Fruit fly (Drosophila melanogaster) whole organism, prepupa: ENCODE data around the gene CG34353.
A peak's percentile ranks its signal among the peaks of the same experiment; 100 is the strongest.

Source experiments
- CG11294 ChIP-seq: fragments of 200-800 bp; sonication (Bioruptor generic); IDR thresholded peaks from 2 replicates; pipeline ENCODE4 v1.3.6; 2022; ENCODE audit warnings: missing biosample characterization, missing genetic modification characterization
- CG11762 ChIP-seq: fragments of 200-800 bp; sonication (Bioruptor generic); optimal IDR thresholded peaks from 3 replicates; lab custom pipeline; 2016; ENCODE audit warnings: missing biosample characterization, missing genetic modification characterization; ENCODE audit not compliant: insufficient read depth
- CG15336 ChIP-seq: fragments of 200-800 bp; sonication (Bioruptor generic); IDR thresholded peaks from 2 replicates; pipeline ENCODE4 v1.3.6; 2022; ENCODE audit warnings: missing biosample characterization, missing genetic modification characterization
- CG1621 ChIP-seq: fragments of 200-800 bp; sonication (Bioruptor generic); optimal IDR thresholded peaks from 3 replicates; lab custom pipeline; 2018; ENCODE audit warnings: missing biosample characterization, mild to moderate bottlenecking, missing genetic modification characterization
- CG16779 ChIP-seq: fragments of 200-800 bp; sonication (Bioruptor generic); optimal IDR thresholded peaks from 3 replicates; lab custom pipeline; 2017; ENCODE audit warnings: missing biosample characterization, mild to moderate bottlenecking, missing genetic modification characterization
- CG3032 ChIP-seq: fragments of 200-800 bp; optimal IDR thresholded peaks from 2 replicates; lab custom pipeline; 2019; ENCODE audit warnings: missing biosample characterization, mild to moderate bottlenecking, missing genetic modification characterization, moderate library complexity
- CG31627 ChIP-seq: fragments of 200-800 bp; sonication (Bioruptor generic); optimal IDR thresholded peaks from 3 replicates; lab custom pipeline; 2016; ENCODE audit warnings: missing biosample characterization, missing genetic modification characterization
- CG32006 ChIP-seq: fragments of 200-800 bp; sonication (Bioruptor generic); optimal IDR thresholded peaks from 3 replicates; lab custom pipeline; 2017; ENCODE audit warnings: missing biosample characterization, mild to moderate bottlenecking, missing genetic modification characterization
- CG3919 ChIP-seq: fragments of 200-800 bp; sonication (Bioruptor generic); optimal IDR thresholded peaks from 3 replicates; lab custom pipeline; 2016; ENCODE audit warnings: missing biosample characterization, missing genetic modification characterization
- CG4318 ChIP-seq: fragments of 200-800 bp; sonication (Bioruptor generic); optimal IDR thresholded peaks from 3 replicates; lab custom pipeline; 2017; ENCODE audit warnings: missing biosample characterization, mild to moderate bottlenecking, missing genetic modification characterization
- CG6163 ChIP-seq: fragments of 200-800 bp; sonication (Bioruptor generic); IDR thresholded peaks from 3 replicates; pipeline ENCODE4 v1.3.6; 2022; ENCODE audit warnings: missing biosample characterization, missing genetic modification characterization
- CG6276 ChIP-seq: fragments of 200-800 bp; sonication (Bioruptor generic); optimal IDR thresholded peaks from 2 replicates; lab custom pipeline; 2017; ENCODE audit warnings: missing biosample characterization, mild to moderate bottlenecking, missing genetic modification characterization
- CG6808 ChIP-seq: fragments of 200-800 bp; sonication (Bioruptor generic); optimal IDR thresholded peaks from 3 replicates; lab custom pipeline; 2017; ENCODE audit warnings: missing biosample characterization, missing genetic modification characterization, mild to moderate bottlenecking, moderate library complexity, missing genetic modification reagents
- CG6854 ChIP-seq: fragments of 200-800 bp; sonication (Bioruptor generic); optimal IDR thresholded peaks from 2 replicates; lab custom pipeline; 2017; ENCODE audit warnings: missing biosample characterization, mild to moderate bottlenecking, missing genetic modification characterization
- CG7368 ChIP-seq: fragments of 200-800 bp; sonication (Bioruptor generic); optimal IDR thresholded peaks from 3 replicates; lab custom pipeline; 2016; ENCODE audit warnings: missing biosample characterization, missing genetic modification characterization
- CG8119 ChIP-seq: fragments of 200-800 bp; sonication (Bioruptor generic); IDR thresholded peaks from 3 replicates; pipeline ENCODE4 v1.3.6; 2022; ENCODE audit warnings: missing biosample characterization, missing genetic modification characterization
- Eip75B ChIP-seq: fragments of 200-800 bp; sonication (Bioruptor generic); optimal IDR thresholded peaks from 3 replicates; lab custom pipeline; 2016; ENCODE audit warnings: missing biosample characterization, missing genetic modification characterization
- Eip78C ChIP-seq: fragments of 200-800 bp; sonication (Bioruptor generic); peaks from one replicate; lab custom pipeline; 2016; ENCODE audit warnings: missing biosample characterization, missing genetic modification characterization
- Ets96B ChIP-seq: fragments of 200-800 bp; optimal IDR thresholded peaks from 2 replicates; lab custom pipeline; 2019; ENCODE audit warnings: missing biosample characterization, mild to moderate bottlenecking, missing genetic modification characterization, moderate library complexity
- Hr38 ChIP-seq: sonication (Bioruptor generic); optimal IDR thresholded peaks from 2 replicates; lab custom pipeline; 2016; ENCODE audit warnings: missing biosample characterization, missing genetic modification characterization
- Hr39 ChIP-seq: fragments of 200-800 bp; sonication (Bioruptor generic); optimal IDR thresholded peaks from 2 replicates; lab custom pipeline; 2016; ENCODE audit warnings: missing biosample characterization, missing genetic modification characterization
- Hr4 ChIP-seq: fragments of 200-800 bp; sonication (Bioruptor generic); optimal IDR thresholded peaks from 3 replicates; lab custom pipeline; 2016; ENCODE audit warnings: missing biosample characterization, missing genetic modification characterization
- Lpt ChIP-seq: fragments of 200-800 bp; sonication (Bioruptor generic); optimal IDR thresholded peaks from 3 replicates; lab custom pipeline; 2016; ENCODE audit warnings: missing biosample characterization, missing genetic modification characterization
- Sox15 ChIP-seq: fragments of 200-800 bp; sonication (Bioruptor generic); optimal IDR thresholded peaks from 3 replicates; lab custom pipeline; 2016; ENCODE audit warnings: missing biosample characterization, missing genetic modification characterization
- achi ChIP-seq: fragments of 200-800 bp; sonication (Bioruptor generic); optimal IDR thresholded peaks from 3 replicates; lab custom pipeline; 2016; ENCODE audit warnings: missing biosample characterization, missing genetic modification characterization
- dac ChIP-seq: fragments of 200-800 bp; sonication (Bioruptor generic); optimal IDR thresholded peaks from 2 replicates; lab custom pipeline; 2017; ENCODE audit warnings: missing biosample characterization, mild to moderate bottlenecking, missing genetic modification characterization
- dsx ChIP-seq: fragments of 200-800 bp; optimal IDR thresholded peaks from 3 replicates; lab custom pipeline; 2019; ENCODE audit warnings: missing biosample characterization, mild to moderate bottlenecking, missing genetic modification characterization, moderate library complexity; ENCODE audit not compliant: poor library complexity, severe bottlenecking
- fd59A ChIP-seq: fragments of 200-800 bp; sonication (Bioruptor generic); optimal IDR thresholded peaks from 2 replicates; lab custom pipeline; 2017; ENCODE audit warnings: missing biosample characterization, mild to moderate bottlenecking, missing genetic modification characterization, missing genetic modification reagents
- fd85E ChIP-seq: fragments of 200-800 bp; sonication (Bioruptor generic); optimal IDR thresholded peaks from 3 replicates; lab custom pipeline; 2016; ENCODE audit warnings: missing biosample characterization, missing genetic modification characterization
- fkh ChIP-seq: fragments of 200-800 bp; sonication (Bioruptor generic); optimal IDR thresholded peaks from 3 replicates; lab custom pipeline; 2017; ENCODE audit warnings: missing biosample characterization, mild to moderate bottlenecking, missing genetic modification characterization, moderate library complexity
- lz ChIP-seq: fragments of 200-800 bp; sonication (Bioruptor generic); optimal IDR thresholded peaks from 3 replicates; lab custom pipeline; 2016; ENCODE audit warnings: missing biosample characterization, missing genetic modification characterization
- net ChIP-seq: fragments of 200-800 bp; sonication (Bioruptor generic); optimal IDR thresholded peaks from 3 replicates; lab custom pipeline; 2016; ENCODE audit warnings: missing biosample characterization, missing genetic modification characterization
- pdm3 ChIP-seq: fragments of 200-800 bp; sonication (Bioruptor generic); optimal IDR thresholded peaks from 3 replicates; lab custom pipeline; 2016; ENCODE audit warnings: missing biosample characterization, missing genetic modification characterization
- spab ChIP-seq: fragments of 200-800 bp; sonication (Bioruptor generic); optimal IDR thresholded peaks from 2 replicates; lab custom pipeline; 2017; ENCODE audit warnings: missing biosample characterization, mild to moderate bottlenecking, missing genetic modification characterization, missing genetic modification reagents
- ss ChIP-seq, 2 experiments: fragments of 200-800 bp; sonication (Bioruptor generic); optimal IDR thresholded peaks; 2 replicates in 1 of 2; 3 replicates in 1 of 2; lab custom pipeline; 2017 to 2018; ENCODE audit warnings: mild to moderate bottlenecking in 2 of 2, missing biosample characterization in 2 of 2, missing genetic modification characterization in 2 of 2, moderate library complexity in 1 of 2
- svp ChIP-seq: fragments of 200-800 bp; sonication (Bioruptor generic); peaks from one replicate; lab custom pipeline; 2016; ENCODE audit warnings: missing biosample characterization, missing genetic modification characterization
- topi ChIP-seq: fragments of 200-800 bp; sonication (Bioruptor generic); optimal IDR thresholded peaks from 3 replicates; lab custom pipeline; 2016; ENCODE audit warnings: missing biosample characterization, missing genetic modification characterization
- vri ChIP-seq: fragments of 200-800 bp; sonication (Bioruptor generic); optimal IDR thresholded peaks from 3 replicates; lab custom pipeline; 2016; ENCODE audit warnings: missing biosample characterization, mild to moderate bottlenecking, missing genetic modification characterization

The CG34353 gene

DNA sequence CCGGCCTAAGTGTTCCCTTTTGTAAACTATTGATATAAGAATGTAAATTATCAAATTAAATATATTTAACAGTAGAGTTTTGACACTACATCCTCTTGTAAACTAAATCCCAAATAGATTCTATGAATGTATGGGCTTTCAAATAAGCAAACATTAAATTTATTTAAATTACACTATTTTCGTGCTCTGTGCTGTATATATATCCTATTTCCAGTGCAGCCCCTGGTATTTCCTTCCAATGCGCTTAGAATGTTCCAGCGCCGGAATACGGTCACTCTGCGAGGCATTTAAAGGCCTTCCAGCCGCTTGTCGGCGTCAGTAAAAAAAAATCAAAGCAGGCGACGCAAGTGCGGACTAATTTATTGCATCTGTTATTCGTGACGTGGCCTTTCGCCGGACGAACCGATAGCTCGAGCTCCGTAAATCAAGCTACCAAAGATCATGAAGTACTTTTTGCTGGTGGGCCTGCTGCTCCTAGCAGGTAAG, 42.8 kb upstream of the CG34353 start, which contains the start of gene Gp93 (continued):
- TF ChIP-seq svp (GFP tag; lab: Kevin White, UChicago) (peak; percentile 79), fd85E (GFP tag; lab: Kevin White, UChicago) (no peak), ss (GFP tag; optimal IDR thresholded peaks at IDR 0.05; lab: Kevin White, UChicago) (no peak), CG11762 (GFP tag; lab: Kevin White, UChicago) (no peak)

DNA sequence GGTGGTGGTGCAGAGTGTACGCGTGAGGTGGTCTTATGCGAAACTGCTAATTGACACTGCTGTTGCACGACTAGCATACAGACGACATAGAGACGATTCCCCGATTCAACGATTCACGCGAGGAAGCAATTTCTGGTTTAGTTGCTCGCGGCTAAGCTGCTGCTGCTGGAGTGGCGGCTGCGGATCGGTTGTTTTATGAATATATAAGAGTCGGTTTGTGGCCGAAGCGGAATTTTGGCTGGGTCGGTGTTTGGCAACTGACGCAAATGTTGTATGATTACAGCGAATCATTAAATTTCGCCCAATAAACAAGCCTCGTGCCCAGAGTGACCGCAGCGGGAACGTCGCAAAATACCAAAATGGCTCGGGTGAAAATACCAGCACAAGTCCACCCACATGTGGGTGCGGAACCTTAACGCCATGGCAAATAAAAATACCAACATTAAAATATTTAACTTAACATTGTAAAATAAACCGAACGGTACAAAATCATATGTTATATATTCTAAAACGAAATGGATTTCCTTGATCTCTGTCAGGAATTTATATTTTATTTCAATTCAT, 42.1 kb upstream of the CG34353 start, which contains the start of gene mfrn:
mfrn (minus strand) TSS at position 340 of the 564 bp plus-strand sequence.
- TF ChIP-seq CG6163 (no peak), dsx (GFP tag; lab: Kevin White, UChicago) (no peak), CG6854 (GFP tag; lab: Kevin White, UChicago) (peak; percentile 7)

DNA sequence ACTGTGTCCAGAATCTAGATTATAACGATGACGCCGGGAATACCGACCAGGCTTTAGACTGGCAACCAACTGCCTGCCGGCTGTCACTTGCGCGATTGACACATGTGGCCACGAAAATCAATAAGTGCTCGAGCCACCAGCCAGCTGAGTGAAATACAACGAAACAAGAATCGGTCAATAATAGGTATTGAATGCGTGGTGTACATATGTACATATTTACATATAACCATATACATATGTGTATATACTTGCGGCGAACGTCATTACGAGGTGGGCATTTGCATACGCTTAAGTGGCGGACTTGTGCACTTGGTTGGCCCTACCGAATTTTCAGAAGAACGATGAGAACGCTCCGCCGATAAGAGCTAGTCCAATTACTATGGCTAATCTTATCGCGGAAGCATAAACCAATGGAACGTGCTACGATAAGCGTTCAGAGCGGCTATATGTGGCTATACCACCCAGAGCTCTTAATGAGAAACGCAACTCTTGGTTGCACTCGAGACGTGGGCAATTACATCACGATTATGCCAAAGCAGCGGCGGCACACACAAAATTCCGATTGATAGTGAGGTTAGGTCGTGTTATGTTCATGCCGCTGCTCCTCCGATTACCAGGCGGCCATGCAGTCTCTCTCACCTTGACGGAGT, 41.0 kb upstream of the CG34353 start:
- TF ChIP-seq Lpt (GFP tag; lab: Kevin White, UChicago) (no peak), vri (GFP tag; lab: Kevin White, UChicago) (peak; percentile 75), fkh (peak; percentile 85), fd85E (GFP tag; lab: Kevin White, UChicago) (no peak), Eip78C (peak; percentile 33)

DNA sequence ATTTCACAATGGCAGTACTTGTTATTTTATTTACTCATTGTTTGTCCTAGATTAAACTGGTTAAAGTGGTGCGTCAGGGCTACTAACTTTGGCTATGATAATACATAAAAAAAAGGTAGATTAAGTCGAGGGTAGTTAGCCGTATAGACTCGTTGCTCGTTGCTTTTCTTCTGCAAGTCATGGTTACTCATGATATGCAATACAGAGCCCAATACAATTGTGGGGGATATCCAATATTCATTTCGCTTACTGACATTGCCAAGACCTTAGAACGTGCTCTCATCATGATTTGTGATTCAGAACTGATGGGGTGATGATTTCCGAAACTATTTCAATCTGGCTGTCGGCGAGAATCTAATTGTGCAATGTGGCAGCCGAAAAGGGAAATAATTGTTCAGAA, 39.8 kb upstream of the CG34353 start:
- TF ChIP-seq Eip78C (peak; percentile 49), lz (GFP tag; lab: Kevin White, UChicago) (no peak)

DNA sequence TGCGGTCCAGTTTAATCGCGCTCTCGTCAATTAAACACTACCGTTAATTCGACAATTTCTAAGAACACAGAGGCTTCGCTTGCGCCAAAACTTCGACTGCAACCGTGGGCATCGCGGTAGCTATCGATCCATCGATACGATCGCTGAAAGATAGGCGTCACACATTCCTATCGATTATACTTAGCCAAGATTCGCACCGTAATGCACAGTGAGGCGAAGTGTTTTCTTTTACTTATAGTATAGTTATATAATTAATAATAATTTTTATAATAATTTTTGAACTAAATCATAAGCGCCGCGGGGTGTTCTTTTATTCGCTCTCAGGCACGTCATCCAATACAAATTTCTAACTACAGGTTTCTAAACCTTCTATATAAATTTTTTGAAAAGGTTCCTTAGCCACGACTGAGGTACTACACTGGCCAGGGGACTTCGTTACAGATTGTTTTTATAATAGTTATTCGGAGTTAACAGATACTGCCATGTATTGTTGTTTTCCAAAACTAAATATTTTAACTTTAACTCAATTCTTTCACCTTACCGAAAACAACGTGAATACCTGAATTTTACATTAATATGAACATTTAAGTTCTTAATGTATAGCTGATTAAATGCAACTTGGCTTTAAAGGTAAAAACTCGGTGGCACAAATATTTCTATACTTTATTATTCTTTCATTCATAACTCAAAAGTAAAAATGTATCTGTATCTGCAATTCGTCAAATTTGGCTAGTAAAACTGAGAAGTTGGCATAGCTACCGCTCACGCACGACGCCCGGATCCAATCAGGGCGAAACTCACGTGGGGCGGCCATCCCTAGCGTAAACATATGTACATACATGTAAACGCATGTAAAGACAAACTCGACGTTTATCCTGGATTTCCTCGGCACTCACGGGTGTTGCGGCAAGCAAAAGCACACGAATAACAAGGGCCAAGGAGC, 32.4 kb upstream of the CG34353 start, which contains the start of the genes NSD and BOD1:
NSD (minus strand) TSS at position 102 of the 943 bp plus-strand sequence.
BOD1 (plus strand) TSS at position 494 of the 943 bp plus-strand sequence.
- TF ChIP-seq CG6808 (GFP tag; lab: Kevin White, UChicago) (no peak), Lpt (GFP tag; lab: Kevin White, UChicago) (no peak), CG3032 (peak; percentile 49), CG11294 (GFP tag; lab: Robert Waterston, UW) (peak; percentile 46; the same call in 1 of the 2 replicates), pdm3 (GFP tag; lab: Kevin White, UChicago) (no peak), Hr39 (GFP tag; lab: Kevin White, UChicago) (peak; percentile 3), topi (GFP tag; lab: Kevin White, UChicago) (peak; percentile 37), Hr4 (GFP tag; lab: Kevin White, UChicago) (no peak), Hr38 (GFP tag; lab: Kevin White, UChicago) (no peak), vri (GFP tag; lab: Kevin White, UChicago) (no peak), Eip75B (GFP tag; lab: Kevin White, UChicago) (no peak), CG8119 (no peak), CG6854 (GFP tag; lab: Kevin White, UChicago) (no peak), fkh (no peak), achi (no peak), Eip78C (no peak), CG1621 (tag; lab: Kevin White, UChicago) (no peak), CG11762 (GFP tag; lab: Kevin White, UChicago) (no peak), net (GFP tag; lab: Kevin White, UChicago) (no peak), CG32006 (peak; percentile 61), ss (GFP tag; optimal IDR thresholded peaks at IDR 0.05; lab: Kevin White, UChicago) (no peak), lz (GFP tag; lab: Kevin White, UChicago) (peak; percentile 49), CG16779 (tag; lab: Kevin White, UChicago) (no peak), spab (GFP tag; lab: Kevin White, UChicago) (no peak), dac (GFP tag; lab: Kevin White, UChicago) (no peak), CG6276 (GFP tag; lab: Kevin White, UChicago) (no peak), CG3919 (GFP tag; lab: Kevin White, UChicago) (no peak), Sox15 (GFP tag; lab: Kevin White, UChicago) (peak; percentile 29), CG31627 (GFP tag; lab: Kevin White, UChicago) (peak; percentile 22), Ets96B (tag; lab: Kevin White, UChicago) (peak; percentile 1), CG7368 (GFP tag; lab: Kevin White, UChicago) (no peak), CG15336 (GFP tag; lab: Robert Waterston, UW) (no peak), fd59A (GFP tag; lab: Kevin White, UChicago) (no peak), CG4318 (GFP tag; lab: Kevin White, UChicago) (no peak)
